Worm (Caenorhabditis elegans): ENCODE results near the gene Y97E10AR.1.

Gene Y97E10AR.1

ce11 chrV:8039606-8040005 is 38.3 kb downstream of the Y97E10AR.1 start:
- TF ChIP-seq Y105C5A.15 (GFP tag; IDR thresholded peaks at IDR 0.05) (no peak), ama-1 (optimal IDR thresholded peaks at IDR 0.05) (peak; percentile 70)

- TF ChIP-seq dpl-1 (GFP tag; optimal IDR thresholded peaks at IDR 0.05) (peak; percentile 8), pqm-1 (tag; optimal IDR thresholded peaks at IDR 0.05) (no peak), arid-1 (GFP tag; conservative IDR thresholded peaks at IDR 0.05) (no peak), hlh-30 (tag; optimal IDR thresholded peaks at IDR 0.05; ENCODE audit: insufficient read depth) (peak; percentile 42), mep-1 (tag; optimal IDR thresholded peaks at IDR 0.05) (peak; percentile 5), nhr-28 (tag; optimal IDR thresholded peaks at IDR 0.05) (peak; percentile 43), nhr-48 (tag; optimal IDR thresholded peaks at IDR 0.05) (peak; percentile 51), ceh-82 (tag; optimal IDR thresholded peaks at IDR 0.05) (no peak), mes-2 (tag; optimal IDR thresholded peaks at IDR 0.05; ENCODE audit: poor library complexity, severe bottlenecking) (peak; percentile 4), set-16 (GFP tag; IDR thresholded peaks at IDR 0.05) (peak; percentile 48; the same call in 1 of the 2 replicates), dve-1 (tag; optimal IDR thresholded peaks at IDR 0.05; ENCODE audit: insufficient read depth) (peak; percentile 51), mxl-3 (GFP tag; optimal IDR thresholded peaks at IDR 0.05) (peak; percentile 17), mdl-1 (tag; optimal IDR thresholded peaks at IDR 0.05) (peak in 1 of 2 experiments; percentile 43), ctbp-1 (GFP tag; IDR thresholded peaks at IDR 0.05) (no peak), zfp-3 (GFP tag; conservative IDR thresholded peaks at IDR 0.05) (no peak), ama-1 (optimal IDR thresholded peaks at IDR 0.05) (peak; percentile 88), jun-1 (tag; optimal IDR thresholded peaks at IDR 0.05) (peak; percentile 8), spr-1 (tag; optimal IDR thresholded peaks at IDR 0.05) (no peak), aha-1 (tag) (peak; percentile 48), hlh-11 (tag; optimal IDR thresholded peaks at IDR 0.05) (peak; percentile 43), Y75B8A.6 (GFP tag; IDR thresholded peaks at IDR 0.05) (no peak), rbr-2 (tag; optimal IDR thresholded peaks at IDR 0.05) (peak; percentile 40), nhr-25 (tag; optimal IDR thresholded peaks at IDR 0.05; ENCODE audit: borderline replicate concordance, insufficient read depth) (no peak), ceh-62 (tag; optimal IDR thresholded peaks at IDR 0.05) (no peak), lsy-2 (tag; optimal IDR thresholded peaks at IDR 0.05) (peak in 1 of 2 experiments; percentile 60), mdt-29 (GFP tag; IDR thresholded peaks at IDR 0.05) (peak; percentile 73; the same call in 1 of the 2 replicates), dmd-6 (GFP tag; IDR thresholded peaks at IDR 0.05) (0 out of 2 replicates have a peak, but pooled peaks have one; percentile 13)
Observed at ce11 chrV:8040247-8041084, 39.2 kb downstream of the Y97E10AR.1 start.

DNA sequence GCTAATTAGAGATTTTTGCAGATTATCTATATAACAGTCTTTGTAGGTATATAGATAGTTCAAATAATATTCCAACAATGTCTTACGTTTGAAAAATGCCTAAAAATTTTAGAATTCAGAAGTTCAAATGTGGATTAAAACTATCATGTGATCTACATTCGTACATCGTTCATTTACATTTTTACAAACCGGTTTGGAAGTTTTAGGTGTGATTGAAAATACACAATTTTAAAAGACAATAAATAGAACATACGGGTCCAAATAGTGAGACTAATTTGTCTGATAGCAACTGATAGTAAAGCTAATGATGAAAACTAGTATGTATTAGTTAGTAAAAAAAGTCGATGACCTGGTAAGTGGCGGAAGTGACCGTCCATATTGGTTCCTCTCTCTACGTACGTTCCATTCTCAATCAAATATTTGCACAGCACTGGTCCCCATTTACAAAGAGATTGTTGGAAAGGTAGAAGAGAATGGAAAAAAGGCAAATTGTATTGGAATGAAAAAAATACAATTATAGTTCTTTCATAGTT is 40.1 kb downstream of the Y97E10AR.1 start:
- TF ChIP-seq pqm-1 (tag; optimal IDR thresholded peaks at IDR 0.05) (no peak), lin-38 (GFP tag; IDR thresholded peaks at IDR 0.05) (no peak), unc-62 (GFP tag; optimal IDR thresholded peaks at IDR 0.05 in 1 of 2) (peak in 1 of 2 experiments; percentile 94), unc-62 (tag; optimal IDR thresholded peaks at IDR 0.05) (no peak)

ce11 chrV:8043664-8044063 is 42.4 kb downstream of the Y97E10AR.1 start:
- TF ChIP-seq aha-1 (tag) (peak; percentile 60), ceh-62 (tag; optimal IDR thresholded peaks at IDR 0.05) (no peak), unc-62 (GFP tag; optimal IDR thresholded peaks at IDR 0.05 in 1 of 2) (peak in 1 of 2 experiments; percentile 60), unc-62 (tag; optimal IDR thresholded peaks at IDR 0.05) (no peak)

ce11 chrV:8044957-8045356 is 43.7 kb downstream of the Y97E10AR.1 start:
- TF ChIP-seq lin-13 (GFP tag; optimal IDR thresholded peaks at IDR 0.05), result no peak
- TF ChIP-seq mes-2 (tag; optimal IDR thresholded peaks at IDR 0.05; ENCODE audit: poor library complexity, severe bottlenecking), result peak; percentile 3
- no peak for TF ChIP-seq ceh-62 (tag; optimal IDR thresholded peaks at IDR 0.05)
- peak; percentile 5 for TF ChIP-seq hlh-11 (tag; optimal IDR thresholded peaks at IDR 0.05)
- no peak for TF ChIP-seq lin-39 (tag; optimal IDR thresholded peaks at IDR 0.05)
- peak; percentile 16 for TF ChIP-seq nhr-28 (tag; optimal IDR thresholded peaks at IDR 0.05)
